Fruit fly (Drosophila melanogaster): ENCODE measurements around the gene her.

- peak; percentile 51 to 57 for TF ChIP-seq CTCF (optimal IDR thresholded peaks at IDR 0.05)
- TF ChIP-seq CG8478 (optimal IDR thresholded peaks at IDR 0.05): no peak
Measured at dm6 chr2L:16647773-16648172, 29.2 kb upstream of the her start.

Measured in S2 (cell line).